Fruit fly (Drosophila melanogaster): ENCODE results near the gene CG32817.
A peak's percentile ranks its signal among the peaks of the same experiment; 100 is the strongest.

The CG32817 gene

dm6 chrX:494191-494554 lies 15.3 kb downstream of the CG32817 start:
- TF ChIP-seq CG16779 (GFP tag; IDR thresholded peaks at IDR 0.05) (no peak), pan (optimal IDR thresholded peaks at IDR 0.05) (no peak), pan (GFP tag; optimal IDR thresholded peaks at IDR 0.05 in 1 of 2, IDR thresholded peaks at IDR 0.05 in 1 of 2) (no peak), CG6272 (GFP tag; IDR thresholded peaks at IDR 0.05) (no peak), pb (GFP tag; optimal IDR thresholded peaks at IDR 0.05) (no peak), CG6175 (GFP tag; IDR thresholded peaks at IDR 0.05) (no peak), CG17186 (GFP tag; optimal IDR thresholded peaks at IDR 0.05) (no peak), CG10147 (GFP tag; optimal IDR thresholded peaks at IDR 0.05) (no peak), Stat92E (GFP tag; optimal IDR thresholded peaks at IDR 0.05) (no peak), CG11456 (GFP tag; IDR thresholded peaks at IDR 0.05) (no peak), CG4282 (GFP tag; optimal IDR thresholded peaks at IDR 0.05) (no peak), CG17361 (GFP tag; IDR thresholded peaks at IDR 0.05) (peak; percentile 45; the same call in 1 of the 3 replicates), CHES-1-like (GFP tag; optimal IDR thresholded peaks at IDR 0.05) (no peak), CG6854 (GFP tag; optimal IDR thresholded peaks at IDR 0.05) (peak; percentile 10), insv (GFP tag; optimal IDR thresholded peaks at IDR 0.05) (peak in 1 of 2 experiments; percentile 16), Dip2 (GFP tag; IDR thresholded peaks at IDR 0.05) (0 out of 2 replicates have a peak, but pooled peaks have one; percentile 0), emc (GFP tag; optimal IDR thresholded peaks at IDR 0.05) (no peak), Dad (GFP tag; optimal IDR thresholded peaks at IDR 0.05) (no peak), ash1 (GFP tag; optimal IDR thresholded peaks at IDR 0.05) (no peak), CG18764 (GFP tag; optimal IDR thresholded peaks at IDR 0.05) (no peak), gfzf (GFP tag; optimal IDR thresholded peaks at IDR 0.05) (no peak), HLH3B (GFP tag; IDR thresholded peaks at IDR 0.05) (no peak), CG17612 (GFP tag; IDR thresholded peaks at IDR 0.05) (0 out of 2 replicates have a peak, but pooled peaks have one; percentile 3), CG7556 (GFP tag; optimal IDR thresholded peaks at IDR 0.05) (peak; percentile 39), ken (GFP tag; IDR thresholded peaks at IDR 0.05) (no peak), CG18011 (GFP tag; optimal IDR thresholded peaks at IDR 0.05) (peak; percentile 95), Nf-YA (GFP tag; IDR thresholded peaks at IDR 0.05) (no peak), CG12391 (tag; optimal IDR thresholded peaks at IDR 0.05) (no peak), bowl (GFP tag; IDR thresholded peaks at IDR 0.05) (no peak), CG15601 (tag; optimal IDR thresholded peaks at IDR 0.05) (peak; percentile 54), Fer3 (tag; optimal IDR thresholded peaks at IDR 0.05) (no peak), jumu (GFP tag; optimal IDR thresholded peaks at IDR 0.05) (no peak), CG3065 (GFP tag; optimal IDR thresholded peaks at IDR 0.05) (no peak), Ptx1 (GFP tag; IDR thresholded peaks at IDR 0.05) (no peak), Mrtf (GFP tag; IDR thresholded peaks at IDR 0.05) (no peak), repo (GFP tag; optimal IDR thresholded peaks at IDR 0.05) (no peak), gcm (GFP tag; optimal IDR thresholded peaks at IDR 0.05) (no peak), CG13296 (GFP tag; optimal IDR thresholded peaks at IDR 0.05) (peak; percentile 23), CG8290 (GFP tag; optimal IDR thresholded peaks at IDR 0.05) (no peak), CG8290 (tag; optimal IDR thresholded peaks at IDR 0.05) (peak in 1 of 2 experiments; percentile 54), MTF-1 (GFP tag; optimal IDR thresholded peaks at IDR 0.05; ENCODE audit: borderline replicate concordance) (peak; percentile 30), CG6683 (GFP tag; optimal IDR thresholded peaks at IDR 0.05) (no peak)

- TF ChIP-seq Trl (optimal IDR thresholded peaks at IDR 0.05) (peak; percentile 32 to 46), Trl (GFP tag; optimal IDR thresholded peaks at IDR 0.05) (no peak), CG2678 (tag; optimal IDR thresholded peaks at IDR 0.05) (peak; percentile 5), sd (tag; optimal IDR thresholded peaks at IDR 0.05) (peak; percentile 55), H15 (GFP tag; IDR thresholded peaks at IDR 0.05) (0 out of 3 replicates have a peak, but pooled peaks have one; percentile 29), sens (GFP tag) (peak; percentile 65), slbo (GFP tag; IDR thresholded peaks at IDR 0.05) (peak; percentile 30; the same call in 1 of the 2 replicates), Rfx (GFP tag; IDR thresholded peaks at IDR 0.05) (0 out of 2 replicates have a peak, but pooled peaks have one; percentile 23), stc (GFP tag; IDR thresholded peaks at IDR 0.05) (no peak), CG8290 (GFP tag; optimal IDR thresholded peaks at IDR 0.05) (no peak), CG8290 (tag; optimal IDR thresholded peaks at IDR 0.05) (peak in 1 of 2 experiments; percentile 28), CG3726 (GFP tag; IDR thresholded peaks at IDR 0.05) (no peak), CG11695 (GFP tag; IDR thresholded peaks at IDR 0.05) (0 out of 3 replicates have a peak, but pooled peaks have one; percentile 18), TFAM (GFP tag; optimal IDR thresholded peaks at IDR 0.05) (no peak), Ada2b (GFP tag; IDR thresholded peaks at IDR 0.05) (0 out of 2 replicates have a peak, but pooled peaks have one; percentile 11)
Observed at dm6 chrX:494607-495006, 15.7 kb downstream of the CG32817 start, which contains the start of gene CG17778. Gene CG17778, plus strand, starts transcription at chrX:494614.

Data from whole organism, embryonic.